Fruit fly (Drosophila melanogaster) whole organism, embryonic: ENCODE results near the gene CG12479.
A peak's percentile ranks its signal among the peaks of the same experiment; 100 is the strongest.

Experiments
- CG10147 ChIP-seq: fragments of 200-800 bp; sonication (Bioruptor generic); optimal IDR thresholded peaks from 2 replicates; lab custom pipeline; 2019; ENCODE audit warnings: missing biosample characterization, mild to moderate bottlenecking, missing genetic modification characterization, moderate library complexity
- CG10959 ChIP-seq: fragments of 200-800 bp; sonication (Bioruptor generic); IDR thresholded peaks from 2 replicates; pipeline ENCODE4 v1.3.6; 2022; ENCODE audit warnings: missing biosample characterization, missing genetic modification characterization
- CG12219 ChIP-seq: fragments of 200-800 bp; sonication (Bioruptor generic); optimal IDR thresholded peaks from 3 replicates; lab custom pipeline; 2018; ENCODE audit warnings: missing biosample characterization, mild to moderate bottlenecking, missing genetic modification characterization
- CG13894 ChIP-seq: fragments of 200-800 bp; sonication (Bioruptor generic); optimal IDR thresholded peaks from 3 replicates; lab custom pipeline; 2018; ENCODE audit warnings: missing biosample characterization, mild to moderate bottlenecking, missing genetic modification characterization, moderate library complexity
- CG14050 ChIP-seq: fragments of 200-800 bp; sonication (Bioruptor generic); IDR thresholded peaks from 3 replicates; pipeline ENCODE4 v1.3.6; 2022; ENCODE audit warnings: missing biosample characterization, missing genetic modification characterization
- CG15696 ChIP-seq: fragments of 200-800 bp; sonication (Bioruptor generic); optimal IDR thresholded peaks from 2 replicates; lab custom pipeline; 2019; ENCODE audit warnings: missing biosample characterization, mild to moderate bottlenecking, missing genetic modification characterization, moderate library complexity
- CG16813 ChIP-seq: fragments of 200-800 bp; sonication (Bioruptor generic); IDR thresholded peaks from 3 replicates; pipeline ENCODE4 v1.3.6; 2022; ENCODE audit warnings: missing biosample characterization, missing genetic modification characterization; ENCODE audit not compliant: partially characterized antibody
- CG16863 ChIP-seq: fragments of 200-800 bp; sonication (Bioruptor generic); optimal IDR thresholded peaks from 3 replicates; lab custom pipeline; 2016; ENCODE audit warnings: missing biosample characterization, missing genetic modification characterization
- CG17829 ChIP-seq: fragments of 200-800 bp; optimal IDR thresholded peaks from 2 replicates; lab custom pipeline; 2019; ENCODE audit warnings: missing biosample characterization, mild to moderate bottlenecking, missing genetic modification characterization, moderate library complexity
- CG18262 ChIP-seq: fragments of 200-800 bp; optimal IDR thresholded peaks from 3 replicates; lab custom pipeline; 2019; ENCODE audit warnings: missing biosample characterization, mild to moderate bottlenecking, missing genetic modification characterization, moderate library complexity
- CG1832 ChIP-seq: fragments of 200-800 bp; sonication (Bioruptor generic); optimal IDR thresholded peaks from 2 replicates; lab custom pipeline; 2017; ENCODE audit warnings: missing biosample characterization, mild to moderate bottlenecking, missing genetic modification characterization, inconsistent platforms
- CG2120 ChIP-seq: fragments of 200-800 bp; sonication (Bioruptor generic); optimal IDR thresholded peaks from 3 replicates; lab custom pipeline; 2016; ENCODE audit warnings: missing biosample characterization, missing genetic modification characterization
- CG32767 ChIP-seq: fragments of 200-800 bp; sonication (Bioruptor generic); IDR thresholded peaks from 2 replicates; pipeline ENCODE4 v1.3.6; 2022; ENCODE audit warnings: missing biosample characterization, missing genetic modification characterization
- CG32772 ChIP-seq: fragments of 200-800 bp; sonication (Bioruptor generic); IDR thresholded peaks from 2 replicates; pipeline ENCODE4 v1.3.6; 2022; ENCODE audit warnings: missing biosample characterization, missing genetic modification characterization
- CG33557 ChIP-seq: fragments of 200-800 bp; sonication (Bioruptor generic); optimal IDR thresholded peaks from 2 replicates; lab custom pipeline; 2019; ENCODE audit warnings: missing biosample characterization, mild to moderate bottlenecking, missing genetic modification characterization, moderate library complexity
- CG3407 ChIP-seq: fragments of 200-800 bp; sonication (Bioruptor generic); optimal IDR thresholded peaks from 2 replicates; lab custom pipeline; 2018; ENCODE audit warnings: missing biosample characterization, mild to moderate bottlenecking, missing genetic modification characterization
- CG3847 ChIP-seq: fragments of 200-800 bp; sonication (Bioruptor generic); IDR thresholded peaks from 2 replicates; pipeline ENCODE4 v1.3.6; 2022; ENCODE audit warnings: missing biosample characterization, missing genetic modification characterization
- Dfd ChIP-seq, 2 experiments: fragments of >200 bp; optimal IDR thresholded peaks; 2 replicates each; lab custom pipeline; 2017; ENCODE audit warnings: missing biosample characterization in 2 of 2, missing genetic modification characterization in 2 of 2
- Dip3 ChIP-seq: fragments of 200-800 bp; sonication (Bioruptor generic); optimal IDR thresholded peaks from 3 replicates; lab custom pipeline; 2016; ENCODE audit warnings: missing biosample characterization, missing genetic modification characterization
- HLH54F ChIP-seq: fragments of 200-800 bp; sonication (Bioruptor generic); optimal IDR thresholded peaks from 3 replicates; lab custom pipeline; 2016; ENCODE audit warnings: missing biosample characterization, missing genetic modification characterization
- Nf-YB ChIP-seq: fragments of 200-800 bp; sonication (Bioruptor generic); optimal IDR thresholded peaks from 3 replicates; lab custom pipeline; 2019; ENCODE audit warnings: missing biosample characterization, mild to moderate bottlenecking, missing genetic modification characterization, moderate library complexity
- Optix ChIP-seq: fragments of 200-800 bp; sonication (Bioruptor generic); IDR thresholded peaks from 3 replicates; pipeline ENCODE4 v1.3.6; 2022; ENCODE audit warnings: missing biosample characterization, missing genetic modification characterization
- Sox102F ChIP-seq: fragments of 200-800 bp; sonication (Bioruptor generic); optimal IDR thresholded peaks from 2 replicates; lab custom pipeline; 2018; ENCODE audit warnings: missing biosample characterization, mild to moderate bottlenecking, missing genetic modification characterization, moderate library complexity
- abd-A ChIP-seq: fragments of 200-800 bp; sonication (Bioruptor generic); optimal IDR thresholded peaks from 3 replicates; lab custom pipeline; 2019; ENCODE audit warnings: missing biosample characterization, mild to moderate bottlenecking, missing genetic modification characterization, moderate library complexity
- ato ChIP-seq: fragments of 200-800 bp; sonication (Bioruptor generic); IDR thresholded peaks from 2 replicates; pipeline ENCODE4 v1.3.6; 2022; ENCODE audit warnings: missing biosample characterization, missing genetic modification characterization; ENCODE audit not compliant: partially characterized antibody
- eyg ChIP-seq: fragments of 200-800 bp; sonication (Bioruptor generic); optimal IDR thresholded peaks from 3 replicates; lab custom pipeline; 2016; ENCODE audit warnings: missing biosample characterization, missing genetic modification characterization
- nmo ChIP-seq: fragments of 200-800 bp; sonication (Bioruptor generic); optimal IDR thresholded peaks from 2 replicates; lab custom pipeline; 2018; ENCODE audit warnings: missing biosample characterization, mild to moderate bottlenecking, missing genetic modification characterization, moderate library complexity
- salm ChIP-seq: fragments of 200-800 bp; sonication (Bioruptor generic); optimal IDR thresholded peaks from 2 replicates; lab custom pipeline; 2018; ENCODE audit warnings: missing biosample characterization, mild to moderate bottlenecking, missing genetic modification characterization
- sim ChIP-seq: fragments of 200-800 bp; sonication (Bioruptor generic); IDR thresholded peaks from 2 replicates; pipeline ENCODE4 v1.3.6; 2022; ENCODE audit warnings: missing biosample characterization, missing genetic modification characterization
- trh ChIP-seq: fragments of 200-800 bp; sonication (Bioruptor generic); optimal IDR thresholded peaks from 2 replicates; lab custom pipeline; 2016; ENCODE audit warnings: missing biosample characterization, missing genetic modification characterization
- ttk ChIP-seq: fragments of 200-800 bp; sonication (Bioruptor generic); IDR thresholded peaks from 2 replicates; pipeline ENCODE4 v2.1.2; 2022; ENCODE audit warnings: missing biosample characterization, missing genetic modification characterization
- vvl ChIP-seq: fragments of 200-800 bp; sonication (Bioruptor generic); IDR thresholded peaks from 2 replicates; pipeline ENCODE4 v1.3.6; 2022; ENCODE audit warnings: missing biosample characterization, missing genetic modification characterization

The CG12479 gene

DNA sequence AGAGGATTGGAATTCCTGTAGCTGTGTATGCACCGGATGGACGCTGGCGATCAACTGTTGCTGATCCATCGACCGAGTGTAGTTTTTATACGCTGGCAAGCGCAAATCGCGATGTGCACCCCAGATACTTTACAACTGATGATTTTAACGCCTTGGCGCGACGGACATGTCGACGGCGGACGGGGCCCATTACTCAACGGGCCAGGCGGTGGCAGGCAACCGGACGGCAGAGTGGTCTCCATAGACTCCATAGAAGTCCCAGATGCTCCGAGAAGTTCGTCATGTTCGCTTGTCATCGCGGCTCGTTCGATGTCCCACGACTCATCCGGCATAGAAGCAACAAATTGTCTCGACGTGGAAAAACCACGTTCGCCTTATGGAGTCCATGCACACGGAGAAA lies 40.1 kb upstream of the CG12479 start, which contains the start of gene CG13403:
Gene CG13403, minus strand, starts transcription at position 101 of the 400 bp plus-strand sequence.
- TF ChIP-seq CG14050 = no peak
- no peak for TF ChIP-seq CG12219 (GFP tag; lab: Kevin White, UChicago)
- no peak for TF ChIP-seq ttk (GFP tag; lab: Robert Waterston, UW)
- no peak for TF ChIP-seq Dfd (GFP tag; optimal IDR thresholded peaks at IDR 0.05; lab: Kevin White, UChicago)
- no peak for TF ChIP-seq CG18262 (tag; lab: Kevin White, UChicago)
- TF ChIP-seq ato = no peak
- no peak for TF ChIP-seq CG16863
- TF ChIP-seq CG3407 = no peak

DNA sequence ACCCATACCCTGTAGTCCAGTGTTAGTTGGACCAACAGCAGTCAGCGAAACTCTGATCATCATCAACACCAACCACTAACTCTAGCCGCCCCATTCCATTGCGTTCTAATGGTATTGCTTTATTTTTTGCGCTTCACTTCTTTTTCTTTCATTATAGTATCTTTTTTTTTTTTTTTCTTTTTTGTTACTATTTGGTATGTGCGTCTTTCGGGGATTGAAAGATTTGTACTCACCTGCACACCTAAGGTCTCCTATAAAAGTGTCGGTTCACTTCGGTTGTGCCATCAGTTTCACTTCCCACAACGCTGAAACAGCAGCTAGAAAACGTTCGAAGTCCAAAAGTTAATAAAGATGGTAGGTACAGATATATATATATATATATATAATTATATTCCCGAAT lies 37.4 kb upstream of the CG12479 start, which contains the start of gene CG11585:
Gene CG11585, plus strand, starts transcription at position 301 of the 400 bp plus-strand sequence.
- TF ChIP-seq Nf-YB (GFP tag; lab: Kevin White, UChicago) = no peak

DNA sequence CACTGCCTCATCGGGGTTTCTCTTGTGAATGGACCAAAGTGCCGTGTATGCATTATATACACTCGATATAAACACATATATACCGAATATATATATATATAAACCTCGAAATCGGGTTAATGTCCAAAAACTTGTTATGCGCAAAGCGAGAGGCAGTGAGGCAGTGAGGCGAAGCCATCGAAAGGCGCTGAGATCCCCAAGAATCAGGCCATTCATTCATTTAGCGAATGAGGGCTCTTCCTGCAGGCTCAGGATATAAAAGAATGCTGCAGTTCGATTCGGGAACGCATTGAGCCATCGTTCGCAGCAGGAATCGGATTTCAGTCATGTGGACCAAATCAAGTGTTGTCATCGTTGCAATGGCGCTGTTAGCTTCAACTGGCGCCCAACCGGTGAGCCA lies 35.1 kb upstream of the CG12479 start, which contains the start of gene CG12481:
Gene CG12481, plus strand, starts transcription at position 301 of the 400 bp plus-strand sequence.
- TF ChIP-seq sim (GFP tag; lab: Robert Waterston, UW) = no peak
- TF ChIP-seq nmo = no peak
- TF ChIP-seq CG10959 (GFP tag; lab: Robert Waterston, UW) = no peak
- no peak for TF ChIP-seq salm
- no peak for TF ChIP-seq HLH54F (GFP tag; lab: Kevin White, UChicago)
- no peak for TF ChIP-seq CG1832 (GFP tag; lab: Kevin White, UChicago)
- no peak for TF ChIP-seq CG3847 (GFP tag; lab: Robert Waterston, UW)
- no peak for TF ChIP-seq CG17829 (tag; lab: Kevin White, UChicago)
- TF ChIP-seq eyg (GFP tag; lab: Kevin White, UChicago) = no peak
- TF ChIP-seq CG15696 (tag; lab: Kevin White, UChicago) = no peak
- no peak for TF ChIP-seq Dip3
- no peak for TF ChIP-seq CG32767 (GFP tag; lab: Robert Waterston, UW)
- TF ChIP-seq CG2120 (GFP tag; lab: Kevin White, UChicago) = no peak
- no peak for TF ChIP-seq CG32772 (GFP tag; lab: Robert Waterston, UW)
- no peak for TF ChIP-seq CG10147 (GFP tag; lab: Kevin White, UChicago)
- TF ChIP-seq CG16813 = no peak
- no peak for TF ChIP-seq trh (GFP tag; lab: Kevin White, UChicago)
- no peak for TF ChIP-seq Optix
- TF ChIP-seq abd-A (tag; lab: Kevin White, UChicago) = no peak

DNA sequence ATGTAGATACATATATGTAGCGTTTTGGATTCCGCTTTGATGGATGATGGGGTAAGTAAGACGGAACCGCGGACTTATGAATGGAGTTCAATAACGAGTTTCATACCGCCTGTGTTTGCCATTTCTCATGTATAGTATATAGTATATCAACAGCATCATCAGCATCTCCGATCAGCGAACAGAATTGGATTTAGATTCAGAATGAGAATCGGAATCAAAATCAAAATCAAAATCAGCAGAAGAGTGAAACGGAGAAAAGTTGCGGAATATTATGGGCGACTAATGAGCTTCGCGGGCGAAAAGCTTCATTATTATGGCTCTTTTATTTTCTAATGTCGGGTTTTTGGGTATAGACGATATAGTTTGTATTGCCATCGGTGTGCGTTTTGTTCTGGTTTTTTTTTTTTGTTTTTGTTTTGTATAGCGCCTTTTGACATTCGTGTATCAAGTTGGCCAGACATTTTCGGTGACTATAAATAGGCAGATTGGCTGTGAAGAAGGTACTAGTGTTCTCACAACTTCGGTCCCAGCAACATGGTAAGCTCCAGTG lies 32.3 kb upstream of the CG12479 start, which contains the start of gene CG32603:
Gene CG32603, plus strand, starts transcription at position 500 of the 550 bp plus-strand sequence.
- TF ChIP-seq CG13894 (tag; lab: Kevin White, UChicago) (peak; percentile 96), CG2120 (GFP tag; lab: Kevin White, UChicago) (no peak)

- TF ChIP-seq Sox102F (GFP tag; lab: Kevin White, UChicago) (peak; percentile 3), vvl (peak; percentile 15; the same call in 1 of the 2 replicates), CG33557 (no peak)
Measured at dm6 chrX:14180728-14181127, 28.9 kb upstream of the CG12479 start, which contains the start of gene CG11584. TSS of gene CG11584 (plus strand) at chrX:14181028.
